Fruit fly (Drosophila melanogaster): ENCODE results near the gene CG10948.

- TF ChIP-seq CG11294 (GFP tag; IDR thresholded peaks at IDR 0.05) (no peak), Sox102F (GFP tag; optimal IDR thresholded peaks at IDR 0.05) (no peak), svp (GFP tag) (peak; percentile 99), OdsH (GFP tag; optimal IDR thresholded peaks at IDR 0.05) (no peak), eg (GFP tag; IDR thresholded peaks at IDR 0.05) (no peak), CG16779 (tag; optimal IDR thresholded peaks at IDR 0.05) (no peak), Hr39 (GFP tag; optimal IDR thresholded peaks at IDR 0.05) (no peak), Sox14 (GFP tag; optimal IDR thresholded peaks at IDR 0.05) (no peak), salr (GFP tag; optimal IDR thresholded peaks at IDR 0.05) (no peak), CG8632 (GFP tag; optimal IDR thresholded peaks at IDR 0.05) (no peak), Gug (GFP tag; IDR thresholded peaks at IDR 0.05) (no peak), CG32006 (GFP tag; optimal IDR thresholded peaks at IDR 0.05) (no peak), fd85E (GFP tag; optimal IDR thresholded peaks at IDR 0.05) (no peak), CG8119 (GFP tag; IDR thresholded peaks at IDR 0.05) (no peak)
These were observed 50.3 kb downstream of the CG10948 start for dm6 chr3L:12799431-12800147.
